Fruit fly (Drosophila melanogaster) whole organism, embryonic: ENCODE data around the gene Muc14A.

Source experiments
- Abd-B ChIP-seq: fragments of 200-800 bp; sonication (Bioruptor generic); optimal IDR thresholded peaks from 2 replicates; lab custom pipeline; 2018; ENCODE audit warnings: missing biosample characterization, mild to moderate bottlenecking, missing genetic modification characterization, moderate library complexity
- Atf-2 ChIP-seq: fragments of 200-800 bp; sonication (Bioruptor generic); optimal IDR thresholded peaks from 2 replicates; lab custom pipeline; 2016; ENCODE audit warnings: missing biosample characterization, missing genetic modification characterization
- Atf3 ChIP-seq: fragments of 200-800 bp; sonication (Bioruptor generic); optimal IDR thresholded peaks from 3 replicates; lab custom pipeline; 2016; ENCODE audit warnings: missing biosample characterization, missing genetic modification characterization
- Atf6 ChIP-seq: fragments of 200-800 bp; sonication (Bioruptor generic); IDR thresholded peaks from 2 replicates; pipeline ENCODE4 v1.3.6; 2022; ENCODE audit warnings: missing biosample characterization, missing genetic modification characterization
- CG10147 ChIP-seq: fragments of 200-800 bp; sonication (Bioruptor generic); optimal IDR thresholded peaks from 2 replicates; lab custom pipeline; 2019; ENCODE audit warnings: missing biosample characterization, mild to moderate bottlenecking, missing genetic modification characterization, moderate library complexity
- CG11093 ChIP-seq: fragments of 200-800 bp; sonication (Bioruptor generic); IDR thresholded peaks from 3 replicates; pipeline ENCODE4 v1.3.6; 2022; ENCODE audit warnings: missing biosample characterization, missing genetic modification characterization
- CG12219 ChIP-seq: fragments of 200-800 bp; sonication (Bioruptor generic); optimal IDR thresholded peaks from 3 replicates; lab custom pipeline; 2018; ENCODE audit warnings: missing biosample characterization, mild to moderate bottlenecking, missing genetic modification characterization
- CG15073 ChIP-seq: fragments of 200-800 bp; sonication (Bioruptor generic); optimal IDR thresholded peaks from 2 replicates; lab custom pipeline; 2016; ENCODE audit warnings: missing biosample characterization, missing genetic modification characterization
- CG15601 ChIP-seq: fragments of 200-800 bp; sonication (Bioruptor generic); optimal IDR thresholded peaks from 3 replicates; lab custom pipeline; 2019; ENCODE audit warnings: missing biosample characterization, mild to moderate bottlenecking, missing genetic modification characterization, moderate library complexity
- CG17829 ChIP-seq: fragments of 200-800 bp; optimal IDR thresholded peaks from 2 replicates; lab custom pipeline; 2019; ENCODE audit warnings: missing biosample characterization, mild to moderate bottlenecking, missing genetic modification characterization, moderate library complexity
- CG1792 ChIP-seq: fragments of 200-800 bp; sonication (Bioruptor generic); optimal IDR thresholded peaks from 2 replicates; lab custom pipeline; 2016; ENCODE audit warnings: missing biosample characterization, missing genetic modification characterization
- CG33557 ChIP-seq: fragments of 200-800 bp; sonication (Bioruptor generic); optimal IDR thresholded peaks from 2 replicates; lab custom pipeline; 2019; ENCODE audit warnings: missing biosample characterization, mild to moderate bottlenecking, missing genetic modification characterization, moderate library complexity
- CG3847 ChIP-seq: fragments of 200-800 bp; sonication (Bioruptor generic); IDR thresholded peaks from 2 replicates; pipeline ENCODE4 v1.3.6; 2022; ENCODE audit warnings: missing biosample characterization, missing genetic modification characterization
- CG4730 ChIP-seq: fragments of 200-800 bp; sonication (Bioruptor generic); IDR thresholded peaks from 2 replicates; pipeline ENCODE4 v1.3.6; 2022; ENCODE audit warnings: missing biosample characterization, missing genetic modification characterization
- CG5180 ChIP-seq: fragments of 200-800 bp; sonication (Bioruptor generic); optimal IDR thresholded peaks from 3 replicates; lab custom pipeline; 2017; ENCODE audit warnings: missing biosample characterization, missing genetic modification characterization, mild to moderate bottlenecking, moderate library complexity, missing genetic modification reagents
- CG6654 ChIP-seq: fragments of 200-800 bp; sonication (Bioruptor generic); optimal IDR thresholded peaks from 2 replicates; lab custom pipeline; 2017; ENCODE audit warnings: missing biosample characterization, mild to moderate bottlenecking, missing genetic modification characterization
- CG8290 ChIP-seq, 3 experiments: fragments of 200-800 bp; sonication (Bioruptor generic); optimal IDR thresholded peaks; 2 replicates each; lab custom pipeline; 2016 to 2019; ENCODE audit warnings: missing biosample characterization in 3 of 3, missing genetic modification characterization in 3 of 3, mild to moderate bottlenecking in 2 of 3, moderate library complexity in 1 of 3
- CG9727 ChIP-seq: fragments of 200-800 bp; sonication (Bioruptor generic); optimal IDR thresholded peaks from 3 replicates; lab custom pipeline; 2017; ENCODE audit warnings: missing biosample characterization, mild to moderate bottlenecking, missing genetic modification characterization
- Doc2 ChIP-seq: fragments of 200-800 bp; sonication (Bioruptor generic); IDR thresholded peaks from 2 replicates; pipeline ENCODE4 v1.3.6; 2022; ENCODE audit warnings: missing biosample characterization, missing genetic modification characterization
- Doc3 ChIP-seq: fragments of 200-800 bp; sonication (Bioruptor generic); IDR thresholded peaks from 3 replicates; pipeline ENCODE4 v1.3.6; 2022; ENCODE audit warnings: missing biosample characterization, missing genetic modification characterization; ENCODE audit not compliant: partially characterized antibody
- Dref ChIP-seq: fragments of 200-800 bp; sonication (Bioruptor generic); IDR thresholded peaks from 2 replicates; pipeline ENCODE4 v1.3.6; 2022; ENCODE audit warnings: missing biosample characterization, missing genetic modification characterization
- Elba2 ChIP-seq: fragments of 200-800 bp; sonication (Bioruptor generic); optimal IDR thresholded peaks from 3 replicates; lab custom pipeline; 2016; ENCODE audit warnings: missing biosample characterization, missing genetic modification characterization
- GATAe ChIP-seq: fragments of 200-800 bp; sonication (Bioruptor generic); conservative IDR thresholded peaks from 2 replicates; pipeline ENCODE4 v1.3.6; 2022; ENCODE audit warnings: missing biosample characterization, missing genetic modification characterization
- Gsc ChIP-seq: fragments of 200-800 bp; sonication (Bioruptor generic); IDR thresholded peaks from 2 replicates; pipeline ENCODE4 v1.3.6; 2022; ENCODE audit warnings: missing biosample characterization, missing genetic modification characterization
- H15 ChIP-seq: fragments of 200-800 bp; sonication (Bioruptor generic); IDR thresholded peaks from 3 replicates; pipeline ENCODE4 v1.3.6; 2022; ENCODE audit warnings: missing biosample characterization, missing genetic modification characterization
- Hey ChIP-seq: fragments of 200-800 bp; sonication (Bioruptor generic); optimal IDR thresholded peaks from 3 replicates; lab custom pipeline; 2018; ENCODE audit warnings: missing biosample characterization, mild to moderate bottlenecking, missing genetic modification characterization
- Jarid2 ChIP-seq: fragments of 200-800 bp; sonication (Bioruptor generic); optimal IDR thresholded peaks from 3 replicates; lab custom pipeline; 2017; ENCODE audit warnings: mild to moderate bottlenecking, missing biosample characterization, missing genetic modification reagents, missing genetic modification characterization
- NC2β ChIP-seq: fragments of 200-800 bp; sonication (Bioruptor generic); optimal IDR thresholded peaks from 2 replicates; lab custom pipeline; 2016; ENCODE audit warnings: missing biosample characterization, missing genetic modification characterization
- NK7.1 ChIP-seq: fragments of 200-800 bp; sonication (Bioruptor generic); optimal IDR thresholded peaks from 3 replicates; lab custom pipeline; 2016; ENCODE audit warnings: missing biosample characterization, missing genetic modification characterization
- Vsx1 ChIP-seq: fragments of 200-800 bp; sonication (Bioruptor generic); optimal IDR thresholded peaks from 2 replicates; lab custom pipeline; 2017; ENCODE audit warnings: missing biosample characterization, mild to moderate bottlenecking, missing genetic modification characterization, missing genetic modification reagents
- ab ChIP-seq: fragments of 200-800 bp; sonication (Bioruptor generic); optimal IDR thresholded peaks from 2 replicates; lab custom pipeline; 2016; ENCODE audit warnings: missing biosample characterization, missing genetic modification characterization
- az2 ChIP-seq: fragments of 200-800 bp; sonication (Bioruptor generic); optimal IDR thresholded peaks from 3 replicates; lab custom pipeline; 2016; ENCODE audit warnings: missing biosample characterization, missing genetic modification characterization
- cas ChIP-seq: fragments of 200-800 bp; sonication (Bioruptor generic); IDR thresholded peaks from 2 replicates; pipeline ENCODE4 v1.3.6; 2022; ENCODE audit warnings: missing biosample characterization, missing genetic modification characterization
- ewg ChIP-seq: fragments of 200-800 bp; sonication (Bioruptor generic); optimal IDR thresholded peaks from 3 replicates; lab custom pipeline; 2017; ENCODE audit warnings: mild to moderate bottlenecking, missing biosample characterization, missing genetic modification reagents, missing genetic modification characterization
- gcm ChIP-seq: fragments of 200-800 bp; sonication (Bioruptor generic); optimal IDR thresholded peaks from 2 replicates; lab custom pipeline; 2019; ENCODE audit warnings: missing biosample characterization, mild to moderate bottlenecking, missing genetic modification characterization, moderate library complexity
- gro ChIP-seq: fragments of 200-800 bp; sonication (Bioruptor generic); optimal IDR thresholded peaks from 2 replicates; lab custom pipeline; 2016; ENCODE audit warnings: missing biosample characterization, missing genetic modification characterization
- gt ChIP-seq: fragments of 200-800 bp; sonication (Bioruptor generic); IDR thresholded peaks from 2 replicates; pipeline ENCODE4 v1.3.6; 2022; ENCODE audit warnings: missing biosample characterization, missing genetic modification characterization
- hkb ChIP-seq, 2 experiments: fragments of 200-800 bp in 1 of 2; fragments of >200 bp in 1 of 2; sonication (Bioruptor generic) in 1 of 2; IDR thresholded peaks in 1 of 2; optimal IDR thresholded peaks in 1 of 2; 2 replicates each; pipeline versions ENCODE4 v1.3.6 to Lab custom; 2017 to 2022; ENCODE audit warnings: missing biosample characterization in 1 of 2, missing genetic modification characterization in 1 of 2
- insv ChIP-seq, 2 experiments: fragments of 200-800 bp; sonication (Bioruptor generic); optimal IDR thresholded peaks; 3 replicates each; lab custom pipeline; 2016 to 2018; ENCODE audit warnings: missing biosample characterization in 2 of 2, missing genetic modification characterization in 2 of 2
- jumu ChIP-seq: fragments of 200-800 bp; sonication (Bioruptor generic); optimal IDR thresholded peaks from 3 replicates; lab custom pipeline; 2016; ENCODE audit warnings: missing biosample characterization, missing genetic modification characterization
- lov ChIP-seq, 2 experiments: fragments of 200-800 bp in 1 of 2; fragments of >200 bp in 1 of 2; sonication (Bioruptor generic) in 1 of 2; IDR thresholded peaks in 1 of 2; optimal IDR thresholded peaks in 1 of 2; 2 replicates in 1 of 2; 3 replicates in 1 of 2; pipeline versions ENCODE4 v1.3.6 to Lab custom; 2017 to 2022; ENCODE audit warnings: missing biosample characterization in 1 of 2, missing genetic modification characterization in 1 of 2
- p53 ChIP-seq: fragments of 200-800 bp; sonication (Bioruptor generic); optimal IDR thresholded peaks from 2 replicates; lab custom pipeline; 2016; ENCODE audit warnings: missing biosample characterization, missing genetic modification characterization
- peb ChIP-seq: fragments of 200-800 bp; sonication (Bioruptor generic); IDR thresholded peaks from 2 replicates; pipeline ENCODE4 v1.3.6; 2022; ENCODE audit warnings: missing biosample characterization, missing genetic modification characterization
- phol ChIP-seq: fragments of 200-800 bp; sonication (Bioruptor generic); optimal IDR thresholded peaks from 3 replicates; lab custom pipeline; 2018; ENCODE audit warnings: missing biosample characterization, mild to moderate bottlenecking, missing genetic modification characterization, moderate library complexity
- pnt ChIP-seq: fragments of 200-800 bp; sonication (Bioruptor generic); optimal IDR thresholded peaks from 3 replicates; lab custom pipeline; 2016; ENCODE audit warnings: missing biosample characterization, missing genetic modification characterization
- row ChIP-seq: fragments of 200-800 bp; sonication (Bioruptor generic); IDR thresholded peaks from 3 replicates; pipeline ENCODE4 v1.3.6; 2022; ENCODE audit warnings: missing biosample characterization, missing genetic modification characterization
- schlank ChIP-seq: fragments of 200-800 bp; sonication (Bioruptor generic); optimal IDR thresholded peaks from 2 replicates; lab custom pipeline; 2018; ENCODE audit warnings: missing biosample characterization, mild to moderate bottlenecking, missing genetic modification characterization
- slou ChIP-seq: fragments of 200-800 bp; sonication (Bioruptor generic); optimal IDR thresholded peaks from 3 replicates; lab custom pipeline; 2016; ENCODE audit warnings: missing biosample characterization, missing genetic modification characterization
- stwl ChIP-seq: fragments of 200-800 bp; sonication (Bioruptor generic); optimal IDR thresholded peaks from 3 replicates; lab custom pipeline; 2018; ENCODE audit warnings: missing biosample characterization, mild to moderate bottlenecking, missing genetic modification characterization, moderate library complexity
- tap ChIP-seq: fragments of 200-800 bp; optimal IDR thresholded peaks from 3 replicates; lab custom pipeline; 2019; ENCODE audit warnings: missing biosample characterization, mild to moderate bottlenecking, missing genetic modification characterization, moderate library complexity
- twi ChIP-seq: fragments of 200-800 bp; optimal IDR thresholded peaks from 2 replicates; lab custom pipeline; 2019; ENCODE audit warnings: missing biosample characterization, mild to moderate bottlenecking, missing genetic modification characterization, moderate library complexity

The Muc14A gene

dm6 chrX:15986654-15987053, 22.3 kb upstream of the Muc14A start, which contains the start of gene ND-20 (continued):
- TF ChIP-seq row (GFP tag; lab: Robert Waterston, UW), result peak; percentile 85
- no peak for TF ChIP-seq Elba2 (GFP tag; lab: Kevin White, UChicago)
- TF ChIP-seq gcm (GFP tag; lab: Kevin White, UChicago), result peak; percentile 13
- no peak for TF ChIP-seq p53 (GFP tag; lab: Kevin White, UChicago)
- TF ChIP-seq CG15601 (tag; lab: Kevin White, UChicago), result no peak
- no peak for TF ChIP-seq CG6654 (GFP tag; lab: Kevin White, UChicago)
- peak; percentile 56 for TF ChIP-seq CG8290 (GFP tag; optimal IDR thresholded peaks at IDR 0.05; lab: Kevin White, UChicago)
- no peak for TF ChIP-seq CG8290 (tag; optimal IDR thresholded peaks at IDR 0.05; lab: Kevin White, UChicago)
- TF ChIP-seq CG15073, result no peak
- peak; percentile 52 for TF ChIP-seq ewg (GFP tag; lab: Kevin White, UChicago)
- no peak for TF ChIP-seq tap
- no peak for TF ChIP-seq CG33557 (GFP tag; lab: Kevin White, UChicago)
- TF ChIP-seq stwl, result peak; percentile 56
- no peak for TF ChIP-seq hkb (optimal IDR thresholded peaks at IDR 0.05; lab: Kevin White, UChicago)
- TF ChIP-seq hkb (GFP tag; IDR thresholded peaks at IDR 0.05; lab: Robert Waterston, UW), result no peak
- no peak for TF ChIP-seq Atf6
- no peak for TF ChIP-seq Vsx1 (GFP tag; lab: Kevin White, UChicago)
- no peak for TF ChIP-seq peb (GFP tag; lab: Robert Waterston, UW)
- TF ChIP-seq CG11093 (GFP tag; lab: Robert Waterston, UW), result no peak
- no peak for TF ChIP-seq Atf3 (GFP tag; lab: Kevin White, UChicago)
- no peak for TF ChIP-seq twi
- TF ChIP-seq az2 (GFP tag; lab: Kevin White, UChicago), result no peak
- TF ChIP-seq lov (optimal IDR thresholded peaks at IDR 0.05; lab: Kevin White, UChicago), result no peak
- TF ChIP-seq lov (GFP tag; IDR thresholded peaks at IDR 0.05; lab: Robert Waterston, UW), result no peak
- no peak for TF ChIP-seq Abd-B (GFP tag; lab: Kevin White, UChicago)
- TF ChIP-seq gt (GFP tag; lab: Robert Waterston, UW), result no peak
- TF ChIP-seq GATAe (GFP tag; lab: Robert Waterston, UW), result no peak
- no peak for TF ChIP-seq cas (GFP tag; lab: Robert Waterston, UW)
- TF ChIP-seq NC2β (GFP tag; lab: Kevin White, UChicago), result peak; percentile 4
- no peak for TF ChIP-seq Doc2 (GFP tag; lab: Robert Waterston, UW)
- TF ChIP-seq Atf-2, result no peak
- TF ChIP-seq jumu (GFP tag; lab: Kevin White, UChicago), result no peak
- no peak for TF ChIP-seq slou (GFP tag; lab: Kevin White, UChicago)
- no peak for TF ChIP-seq Dref
- no peak for TF ChIP-seq NK7.1 (GFP tag; lab: Kevin White, UChicago)
- no peak for TF ChIP-seq CG5180 (GFP tag; lab: Kevin White, UChicago)
- no peak for TF ChIP-seq insv (GFP tag; optimal IDR thresholded peaks at IDR 0.05; lab: Kevin White, UChicago)
- no peak for TF ChIP-seq gro (GFP tag; lab: Kevin White, UChicago)
- TF ChIP-seq CG9727 (GFP tag; lab: Kevin White, UChicago), result no peak
- no peak for TF ChIP-seq CG4730 (GFP tag; lab: Robert Waterston, UW)
- TF ChIP-seq pnt (GFP tag; lab: Kevin White, UChicago), result peak; percentile 14
- peak; percentile 45 for TF ChIP-seq CG17829 (tag; lab: Kevin White, UChicago)
- no peak for TF ChIP-seq CG10147 (GFP tag; lab: Kevin White, UChicago)
- 0 out of 2 replicates have a peak, but pooled peaks have one; percentile 22 for TF ChIP-seq CG3847 (GFP tag; lab: Robert Waterston, UW)
- TF ChIP-seq Hey (tag; lab: Kevin White, UChicago), result no peak
- no peak for TF ChIP-seq CG1792 (GFP tag; lab: Kevin White, UChicago)
- no peak for TF ChIP-seq Doc3 (GFP tag; lab: Robert Waterston, UW)
- TF ChIP-seq phol, result peak; percentile 50
- no peak for TF ChIP-seq H15 (GFP tag; lab: Robert Waterston, UW)
- TF ChIP-seq CG12219 (GFP tag; lab: Kevin White, UChicago), result no peak
- no peak for TF ChIP-seq Gsc (GFP tag; lab: Robert Waterston, UW)
- no peak for TF ChIP-seq Jarid2
- TF ChIP-seq ab (GFP tag; lab: Kevin White, UChicago), result no peak
- TF ChIP-seq schlank (tag; lab: Kevin White, UChicago), result no peak
